Fruit fly (Drosophila melanogaster) whole organism, adult: ENCODE measurements around the gene CG6873.

Experiments
- CG11617 ChIP-seq: fragments of 200-800 bp; sonication (Bioruptor generic); optimal IDR thresholded peaks from 2 replicates; lab custom pipeline; 2017; ENCODE audit warnings: mild to moderate bottlenecking, missing biosample characterization, missing genetic modification reagents, missing genetic modification characterization
- CG12768 ChIP-seq: fragments of 200-800 bp; sonication (Bioruptor generic); optimal IDR thresholded peaks from 2 replicates; lab custom pipeline; 2017; ENCODE audit warnings: missing biosample characterization, missing genetic modification characterization, mild to moderate bottlenecking, moderate library complexity, missing genetic modification reagents
- CG14711 ChIP-seq: fragments of 200-800 bp; sonication (Bioruptor generic); optimal IDR thresholded peaks from 2 replicates; lab custom pipeline; 2018; ENCODE audit warnings: missing biosample characterization, mild to moderate bottlenecking, missing genetic modification characterization, moderate library complexity
- CG1620 ChIP-seq: fragments of 200-800 bp; sonication (Bioruptor generic); optimal IDR thresholded peaks from 2 replicates; lab custom pipeline; 2016; ENCODE audit warnings: missing biosample characterization, missing genetic modification characterization
- CG33017 ChIP-seq: fragments of 200-800 bp; sonication (Bioruptor generic); optimal IDR thresholded peaks from 2 replicates; lab custom pipeline; 2018; ENCODE audit warnings: missing biosample characterization, mild to moderate bottlenecking, missing genetic modification characterization, moderate library complexity
- CG5204 ChIP-seq: fragments of 200-800 bp; sonication (Bioruptor generic); optimal IDR thresholded peaks from 2 replicates; lab custom pipeline; 2016; ENCODE audit warnings: missing biosample characterization, missing genetic modification characterization
- CG7045 ChIP-seq: fragments of 200-800 bp; sonication (Bioruptor generic); optimal IDR thresholded peaks from 2 replicates; lab custom pipeline; 2017; ENCODE audit warnings: missing biosample characterization, mild to moderate bottlenecking, missing genetic modification characterization
- CG7101 ChIP-seq: fragments of 200-800 bp; sonication (Bioruptor generic); optimal IDR thresholded peaks from 2 replicates; lab custom pipeline; 2018; ENCODE audit warnings: missing biosample characterization, mild to moderate bottlenecking, missing genetic modification characterization, moderate library complexity
- Clk ChIP-seq: fragments of 200-800 bp; sonication (Bioruptor generic); optimal IDR thresholded peaks from 2 replicates; lab custom pipeline; 2017; ENCODE audit warnings: missing biosample characterization, missing genetic modification characterization
- Crg-1 ChIP-seq: fragments of 200-800 bp; sonication (Bioruptor generic); optimal IDR thresholded peaks from 2 replicates; lab custom pipeline; 2016; ENCODE audit warnings: missing biosample characterization, missing genetic modification characterization
- Hr96 ChIP-seq: fragments of 200-800 bp; sonication (Bioruptor generic); optimal IDR thresholded peaks from 2 replicates; lab custom pipeline; 2016; ENCODE audit warnings: missing biosample characterization, missing genetic modification characterization
- Mnt ChIP-seq: fragments of 200-800 bp; sonication (Bioruptor generic); optimal IDR thresholded peaks from 2 replicates; lab custom pipeline; 2016; ENCODE audit warnings: missing biosample characterization, mild to moderate bottlenecking, missing genetic modification characterization
- bab1 ChIP-seq: fragments of 200-800 bp; sonication (Bioruptor generic); optimal IDR thresholded peaks from 3 replicates; lab custom pipeline; 2019; ENCODE audit warnings: missing biosample characterization, mild to moderate bottlenecking, missing genetic modification characterization, moderate library complexity
- cic ChIP-seq: fragments of 200-800 bp; sonication (Bioruptor generic); optimal IDR thresholded peaks from 2 replicates; lab custom pipeline; 2017; ENCODE audit warnings: missing biosample characterization, mild to moderate bottlenecking, missing genetic modification characterization, moderate library complexity
- cnc ChIP-seq, 2 experiments: fragments of >200 bp; optimal IDR thresholded peaks; 2 replicates each; lab custom pipeline; 2017
- kay ChIP-seq: fragments of 200-800 bp; sonication (Bioruptor generic); peaks from one replicate; lab custom pipeline; 2016; ENCODE audit warnings: missing biosample characterization, missing genetic modification characterization, borderline replicate concordance
- ovo ChIP-seq: fragments of 200-800 bp; sonication (Bioruptor generic); optimal IDR thresholded peaks from 2 replicates; lab custom pipeline; 2016; ENCODE audit warnings: missing biosample characterization, missing genetic modification characterization
- pad ChIP-seq: fragments of 200-800 bp; sonication (Bioruptor generic); optimal IDR thresholded peaks from 3 replicates; lab custom pipeline; 2017; ENCODE audit warnings: missing biosample characterization, missing genetic modification characterization, mild to moderate bottlenecking, moderate library complexity, missing genetic modification reagents
- tj ChIP-seq: fragments of 200-800 bp; sonication (Bioruptor generic); optimal IDR thresholded peaks from 3 replicates; lab custom pipeline; 2017; ENCODE audit warnings: missing biosample characterization, mild to moderate bottlenecking, missing genetic modification characterization, moderate library complexity
- toe ChIP-seq: fragments of 200-800 bp; sonication (Bioruptor generic); optimal IDR thresholded peaks from 2 replicates; lab custom pipeline; 2016; ENCODE audit warnings: missing biosample characterization, missing genetic modification characterization

The CG6873 gene

dm6 chrX:18702245-18702644, 37.5 kb downstream of the CG6873 start:
- TF ChIP-seq Clk (GFP tag; lab: Kevin White, UChicago) (no peak), CG7101 (tag; lab: Kevin White, UChicago) (no peak), kay (GFP tag; lab: Kevin White, UChicago) (no peak), CG7045 (GFP tag; lab: Kevin White, UChicago) (no peak), tj (GFP tag; lab: Kevin White, UChicago) (peak; percentile 63), Hr96 (no peak), cic (GFP tag; lab: Kevin White, UChicago) (no peak), ovo (GFP tag; lab: Kevin White, UChicago) (no peak)

- no peak for TF ChIP-seq ovo (GFP tag; lab: Kevin White, UChicago)
- no peak for TF ChIP-seq cnc (optimal IDR thresholded peaks at IDR 0.05; lab: Kevin White, UChicago)
- no peak for TF ChIP-seq CG7045 (GFP tag; lab: Kevin White, UChicago)
- TF ChIP-seq Mnt (GFP tag; lab: Kevin White, UChicago): no peak
Observed at dm6 chrX:18701752-18702151, 37.9 kb downstream of the CG6873 start.

dm6 chrX:18700586-18700985, 39.1 kb downstream of the CG6873 start:
- TF ChIP-seq CG12768 (GFP tag; lab: Kevin White, UChicago): no peak
- no peak for TF ChIP-seq CG1620 (GFP tag; lab: Kevin White, UChicago)
- no peak for TF ChIP-seq kay (GFP tag; lab: Kevin White, UChicago)
- TF ChIP-seq Crg-1 (GFP tag; lab: Kevin White, UChicago): no peak
- no peak for TF ChIP-seq pad (GFP tag; lab: Kevin White, UChicago)
- TF ChIP-seq bab1: no peak
- no peak for TF ChIP-seq CG5204 (GFP tag; lab: Kevin White, UChicago)
- TF ChIP-seq toe (GFP tag; lab: Kevin White, UChicago): no peak
- no peak for TF ChIP-seq cic (GFP tag; lab: Kevin White, UChicago)
- no peak for TF ChIP-seq cnc (optimal IDR thresholded peaks at IDR 0.05; lab: Kevin White, UChicago)
- TF ChIP-seq Hr96: no peak
- TF ChIP-seq CG7101 (tag; lab: Kevin White, UChicago): no peak
- TF ChIP-seq ovo (GFP tag; lab: Kevin White, UChicago): no peak
- no peak for TF ChIP-seq Clk (GFP tag; lab: Kevin White, UChicago)
- no peak for TF ChIP-seq CG7045 (GFP tag; lab: Kevin White, UChicago)
- TF ChIP-seq CG11617 (GFP tag; lab: Kevin White, UChicago): no peak
- TF ChIP-seq CG14711 (tag; lab: Kevin White, UChicago): no peak

- TF ChIP-seq CG7045 (GFP tag; lab: Kevin White, UChicago) (no peak), tj (GFP tag; lab: Kevin White, UChicago) (peak; percentile 98)
Observed at dm6 chrX:18699268-18700140, 40.2 kb downstream of the CG6873 start.

dm6 chrX:18695603-18696002, 44.1 kb downstream of the CG6873 start:
- no peak for TF ChIP-seq kay (GFP tag; lab: Kevin White, UChicago)
- no peak for TF ChIP-seq toe (GFP tag; lab: Kevin White, UChicago)
- no peak for TF ChIP-seq tj (GFP tag; lab: Kevin White, UChicago)
- no peak for TF ChIP-seq CG11617 (GFP tag; lab: Kevin White, UChicago)
- TF ChIP-seq Clk (GFP tag; lab: Kevin White, UChicago): no peak
- no peak for TF ChIP-seq CG1620 (GFP tag; lab: Kevin White, UChicago)
- no peak for TF ChIP-seq CG5204 (GFP tag; lab: Kevin White, UChicago)
- TF ChIP-seq cic (GFP tag; lab: Kevin White, UChicago): no peak
- no peak for TF ChIP-seq CG14711 (tag; lab: Kevin White, UChicago)
- no peak for TF ChIP-seq cnc (optimal IDR thresholded peaks at IDR 0.05; lab: Kevin White, UChicago)
- no peak for TF ChIP-seq CG33017 (tag; lab: Kevin White, UChicago)
- TF ChIP-seq ovo (GFP tag; lab: Kevin White, UChicago): no peak
- TF ChIP-seq CG7045 (GFP tag; lab: Kevin White, UChicago): no peak

dm6 chrX:18692948-18693502, 46.7 kb downstream of the CG6873 start, which contains the start of gene Cyp18a1:
TSS of gene Cyp18a1 (minus strand) at chrX:18693042.
- TF ChIP-seq tj (GFP tag; lab: Kevin White, UChicago) (peak; percentile 15), CG7045 (GFP tag; lab: Kevin White, UChicago) (no peak)
